Worm (Caenorhabditis elegans) whole organism, L4/young adult: ENCODE measurements around the gene F55G11.7.

Experiments used
- W03F9.2 ChIP-seq: fragments of 150-350 bp; optimal IDR thresholded peaks from 2 replicates; lab custom pipeline; 2014; ENCODE audit warnings: missing biosample characterization, missing genetic modification characterization
- dao-5 ChIP-seq: sonication (generic microtip); optimal IDR thresholded peaks from 2 replicates; lab custom pipeline; 2016; ENCODE audit warnings: missing genotype, missing genetic modification characterization, moderate library complexity, missing compliant biosample characterization
- him-1 ChIP-seq: sonication (generic microtip); optimal IDR thresholded peaks from 2 replicates; lab custom pipeline; 2016; ENCODE audit warnings: missing genotype, missing genetic modification reagents, missing genetic modification characterization, missing compliant biosample characterization

The F55G11.7 gene

ce11 chrIV:12989355-12989754 is 29.1 kb downstream of the F55G11.7 start, which contains the start of gene K10D11.6:
Gene K10D11.6 (minus strand): TSS chrIV:12989455.
- TF ChIP-seq dao-5 (tag; lab: Kevin White, UChicago): no peak
- TF ChIP-seq W03F9.2 (tag; lab: Kevin White, UChicago): no peak
- TF ChIP-seq him-1: no peak

- TF ChIP-seq him-1 (no peak), W03F9.2 (tag; lab: Kevin White, UChicago) (no peak), dao-5 (tag; lab: Kevin White, UChicago) (no peak)
Observed at ce11 chrIV:12990638-12991037, 30.4 kb downstream of the F55G11.7 start.

- TF ChIP-seq him-1 (no peak), W03F9.2 (tag; lab: Kevin White, UChicago) (no peak), dao-5 (tag; lab: Kevin White, UChicago) (no peak)
Observed at ce11 chrIV:12991629-12992028, 31.4 kb downstream of the F55G11.7 start, which contains the start of gene K10D11.5. Gene K10D11.5 (minus strand): TSS chrIV:12991843.

ce11 chrIV:12994376-12994775 is 34.1 kb downstream of the F55G11.7 start, which contains the start of gene K10D11.4:
Gene K10D11.4 (minus strand): TSS chrIV:12994476.
- TF ChIP-seq W03F9.2 (tag; lab: Kevin White, UChicago): no peak

- TF ChIP-seq dao-5 (tag; lab: Kevin White, UChicago): no peak
- TF ChIP-seq him-1: no peak
- no peak for TF ChIP-seq W03F9.2 (tag; lab: Kevin White, UChicago)
Observed at ce11 chrIV:12995886-12996285, 35.6 kb downstream of the F55G11.7 start, which contains the start of gene K10D11.7. Gene K10D11.7 (minus strand): TSS chrIV:12995986.

ce11 chrIV:12997560-12997959 is 37.3 kb downstream of the F55G11.7 start:
- no peak for TF ChIP-seq him-1
- no peak for TF ChIP-seq dao-5 (tag; lab: Kevin White, UChicago)
- TF ChIP-seq W03F9.2 (tag; lab: Kevin White, UChicago): no peak

ce11 chrIV:12999087-12999486 is 38.9 kb downstream of the F55G11.7 start:
- no peak for TF ChIP-seq W03F9.2 (tag; lab: Kevin White, UChicago)
- TF ChIP-seq him-1: no peak

ce11 chrIV:13008405-13009208 is 48.4 kb downstream of the F55G11.7 start, which contains the start of gene mbk-2:
Gene mbk-2 (plus strand): TSS chrIV:13009158.
- TF ChIP-seq W03F9.2 (tag; lab: Kevin White, UChicago) (no peak), dao-5 (tag; lab: Kevin White, UChicago) (no peak), him-1 (no peak)

ce11 chrIV:13009507-13009906 is 49.3 kb downstream of the F55G11.7 start:
- TF ChIP-seq him-1: no peak
- no peak for TF ChIP-seq W03F9.2 (tag; lab: Kevin White, UChicago)
- TF ChIP-seq dao-5 (tag; lab: Kevin White, UChicago): no peak
